Fruit fly (Drosophila melanogaster): Measurements from ENCODE around the gene D12.

dm6 chr2L:8442147-8442546, 5.0 kb upstream of the D12 start, which contains the start of gene CG31897:
- TF ChIP-seq psq (optimal IDR thresholded peaks at IDR 0.05), result no peak
- TF ChIP-seq Dll (optimal IDR thresholded peaks at IDR 0.05), result no peak
